Worm (Caenorhabditis elegans): ENCODE results near the gene B0416.2.

- TF ChIP-seq dao-5 (tag; optimal IDR thresholded peaks at IDR 0.05) (no peak), him-1 (tag; optimal IDR thresholded peaks at IDR 0.05) (no peak)
These were observed 15.5 kb downstream of the B0416.2 start, which contains the start of gene ttr-38 for ce11 chrX:9314397-9314796.

Data from whole organism, L4/young adult.